Worm (Caenorhabditis elegans): ENCODE results near the gene ogdh-2.

ogdh-2 gene

DNA sequence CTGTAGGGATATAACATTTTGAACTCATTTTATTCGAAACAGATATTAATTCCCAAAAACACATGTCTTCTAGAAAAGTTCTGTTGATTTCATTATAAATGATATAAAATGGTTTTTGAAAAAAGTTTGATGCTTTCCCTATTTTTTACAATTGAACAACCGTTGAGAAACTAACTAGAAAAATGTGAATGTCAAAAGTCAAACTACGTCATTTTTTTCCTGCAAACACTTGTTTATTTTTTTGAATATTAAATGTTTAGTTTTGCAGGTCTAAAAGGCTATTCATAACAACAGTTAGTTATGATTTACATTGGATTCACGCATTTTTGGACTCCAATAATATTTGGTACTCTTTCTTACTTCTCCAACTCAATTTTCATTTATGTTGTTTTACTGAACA lies 31.4 kb upstream of the ogdh-2 start, which contains the start of gene srj-4:
srj-4 (plus strand) TSS at position 301 of the 400 bp plus-strand sequence.
- TF ChIP-seq sea-1 (GFP tag; conservative IDR thresholded peaks at IDR 0.05) (no peak), ceh-13 (GFP tag; optimal IDR thresholded peaks at IDR 0.05) (no peak)

DNA sequence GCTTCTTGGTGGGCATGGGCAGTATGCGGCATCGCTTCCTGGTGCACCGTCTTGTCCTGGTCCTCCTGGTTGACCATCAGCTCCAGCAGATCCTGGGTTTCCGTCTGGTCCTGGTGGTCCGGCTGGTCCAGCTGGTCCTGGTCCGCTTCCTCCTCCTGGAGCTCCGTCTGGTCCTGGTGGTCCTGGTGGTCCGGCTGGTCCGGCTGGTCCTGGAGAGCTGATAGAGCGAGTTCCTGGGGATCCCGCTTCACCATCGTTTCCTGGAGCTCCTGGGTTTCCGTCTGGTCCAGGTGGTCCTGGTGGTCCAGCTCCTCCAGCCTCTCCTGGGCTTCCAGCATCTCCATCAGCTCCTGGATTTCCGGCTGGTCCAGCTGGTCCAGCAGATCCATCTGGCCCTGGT lies 27.3 kb upstream of the ogdh-2 start:
- TF ChIP-seq aly-1 (tag; optimal IDR thresholded peaks at IDR 0.05) (peak; percentile 8), F13C5.2 (tag; optimal IDR thresholded peaks at IDR 0.05) (no peak)

- no peak for TF ChIP-seq tbx-37 (GFP tag; conservative IDR thresholded peaks at IDR 0.05)
- no peak for TF ChIP-seq F13C5.2 (tag; optimal IDR thresholded peaks at IDR 0.05)
- no peak for TF ChIP-seq aly-1 (tag; optimal IDR thresholded peaks at IDR 0.05)
- TF ChIP-seq tra-4 (tag; optimal IDR thresholded peaks at IDR 0.05) = no peak
- TF ChIP-seq scrt-1 (GFP tag; IDR thresholded peaks at IDR 0.05) = no peak
- no peak for TF ChIP-seq hnd-1 (tag; optimal IDR thresholded peaks at IDR 0.05)
- TF ChIP-seq B0310.2 (tag; optimal IDR thresholded peaks at IDR 0.05) = no peak
- TF ChIP-seq pes-1 (GFP tag; IDR thresholded peaks at IDR 0.05) = no peak
- TF ChIP-seq sea-1 (GFP tag; conservative IDR thresholded peaks at IDR 0.05) = no peak
- no peak for TF ChIP-seq tbx-11 (GFP tag; IDR thresholded peaks at IDR 0.05)
These were observed 26.7 kb upstream of the ogdh-2 start, which contains the start of gene col-37 for ce11 chrV:12167653-12168052. Gene col-37 (minus strand): TSS chrV:12167753.

- TF ChIP-seq hnd-1 (tag; optimal IDR thresholded peaks at IDR 0.05) (no peak), ceh-13 (GFP tag; optimal IDR thresholded peaks at IDR 0.05) (no peak), tra-4 (tag; optimal IDR thresholded peaks at IDR 0.05) (no peak), B0310.2 (tag; optimal IDR thresholded peaks at IDR 0.05) (no peak), tbx-11 (GFP tag; IDR thresholded peaks at IDR 0.05) (no peak), pes-1 (GFP tag; IDR thresholded peaks at IDR 0.05) (no peak), ceh-36 (tag; optimal IDR thresholded peaks at IDR 0.05) (no peak), hmg-4 (GFP tag; optimal IDR thresholded peaks at IDR 0.05) (no peak), ets-7 (tag; optimal IDR thresholded peaks at IDR 0.05) (no peak), F13C5.2 (tag; optimal IDR thresholded peaks at IDR 0.05) (no peak), aly-1 (tag; optimal IDR thresholded peaks at IDR 0.05) (no peak), hmbx-1 (tag; optimal IDR thresholded peaks at IDR 0.05) (no peak)
These were observed 24.2 kb upstream of the ogdh-2 start, which contains the start of gene ZK863.1 for ce11 chrV:12170114-12170513. Gene ZK863.1 (minus strand): TSS chrV:12170214.

DNA sequence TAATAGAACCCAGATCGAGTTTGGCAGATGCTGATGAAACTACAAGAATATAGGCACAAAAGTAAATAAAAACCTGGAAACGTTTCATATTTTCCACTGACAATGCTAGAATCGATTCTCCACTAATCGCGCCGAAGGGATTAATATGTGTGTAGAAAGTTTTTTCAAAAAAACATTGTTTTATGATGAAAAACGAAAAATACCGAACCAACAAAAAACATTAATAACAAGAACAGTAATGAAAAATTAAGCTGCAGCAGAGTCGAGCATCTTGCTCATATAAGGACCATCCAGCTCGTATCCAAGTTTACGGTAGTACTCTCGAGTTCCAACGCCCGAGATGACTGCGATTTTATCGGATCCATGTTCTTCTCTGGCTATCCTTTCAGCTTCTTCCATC lies 15.0 kb upstream of the ogdh-2 start, which contains the start of gene clec-224:
clec-224 (minus strand) TSS at position 101 of the 400 bp plus-strand sequence.
- TF ChIP-seq sea-1 (GFP tag; conservative IDR thresholded peaks at IDR 0.05) = no peak
- TF ChIP-seq ama-1 (optimal IDR thresholded peaks at IDR 0.05) = no peak
- TF ChIP-seq ceh-36 (tag; optimal IDR thresholded peaks at IDR 0.05) = peak; percentile 9

ce11 chrV:12181310-12181709 lies 13.0 kb upstream of the ogdh-2 start, which contains the start of gene elpc-3:
Gene elpc-3 (minus strand): TSS chrV:12181410.
- TF ChIP-seq hmbx-1 (tag; optimal IDR thresholded peaks at IDR 0.05) (no peak), F13C5.2 (tag; optimal IDR thresholded peaks at IDR 0.05) (no peak), ceh-36 (tag; optimal IDR thresholded peaks at IDR 0.05) (no peak), ets-7 (tag; optimal IDR thresholded peaks at IDR 0.05) (no peak)

- TF ChIP-seq F13C5.2 (tag; optimal IDR thresholded peaks at IDR 0.05) = no peak
These were observed 10.5 kb upstream of the ogdh-2 start, which contains the start of gene usip-1 for ce11 chrV:12183854-12184253. Gene usip-1 (minus strand): TSS chrV:12184194.

- TF ChIP-seq ceh-13 (GFP tag; optimal IDR thresholded peaks at IDR 0.05) (no peak), F13C5.2 (tag; optimal IDR thresholded peaks at IDR 0.05) (no peak), hnd-1 (tag; optimal IDR thresholded peaks at IDR 0.05) (no peak), pes-1 (GFP tag; IDR thresholded peaks at IDR 0.05) (no peak), hmg-4 (GFP tag; optimal IDR thresholded peaks at IDR 0.05) (no peak), flt-1 (GFP tag; IDR thresholded peaks at IDR 0.05) (no peak), ama-1 (optimal IDR thresholded peaks at IDR 0.05) (no peak)
These were observed 9.9 kb upstream of the ogdh-2 start, which contains the start of gene srd-4 for ce11 chrV:12184308-12184999. Gene srd-4 (plus strand): TSS chrV:12184949.

DNA sequence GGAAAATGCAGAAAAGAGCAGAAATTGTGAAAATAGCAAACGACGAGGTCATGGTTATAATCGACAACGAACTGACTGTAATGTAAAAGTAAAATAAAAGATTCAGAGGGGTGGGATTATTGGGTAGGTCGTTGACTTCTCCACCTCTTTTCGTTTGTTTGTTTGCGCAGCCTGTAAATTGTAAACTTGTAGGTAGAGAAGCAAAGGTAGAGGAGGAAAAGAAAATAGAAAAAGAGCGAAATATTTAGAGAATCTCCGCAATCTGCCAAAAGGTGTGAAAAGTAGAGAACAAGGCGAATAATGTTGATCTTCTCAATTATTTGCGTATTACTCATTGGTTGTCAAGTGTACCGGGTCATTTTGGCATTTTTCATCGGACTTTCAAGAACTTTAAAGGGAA lies 7.0 kb upstream of the ogdh-2 start, which contains the start of gene ZK863.8:
ZK863.8 (minus strand) TSS at position 173 of the 400 bp plus-strand sequence.
- TF ChIP-seq B0310.2 (tag; optimal IDR thresholded peaks at IDR 0.05) (no peak), ets-7 (tag; optimal IDR thresholded peaks at IDR 0.05) (no peak), scrt-1 (GFP tag; IDR thresholded peaks at IDR 0.05) (no peak), tbx-37 (GFP tag; conservative IDR thresholded peaks at IDR 0.05) (no peak), aly-1 (tag; optimal IDR thresholded peaks at IDR 0.05) (no peak), F13C5.2 (tag; optimal IDR thresholded peaks at IDR 0.05) (no peak), hmbx-1 (tag; optimal IDR thresholded peaks at IDR 0.05) (no peak), hmg-4 (GFP tag; optimal IDR thresholded peaks at IDR 0.05) (no peak)
